Worm (Caenorhabditis elegans): Measurements from ENCODE around the gene C29F3.3.
"Not testable (repeated sequence)": the region's sequence is repeated elsewhere in the genome, so short reads cannot be mapped to it uniquely, and the experiment has no call there.

The C29F3.3 gene

DNA sequence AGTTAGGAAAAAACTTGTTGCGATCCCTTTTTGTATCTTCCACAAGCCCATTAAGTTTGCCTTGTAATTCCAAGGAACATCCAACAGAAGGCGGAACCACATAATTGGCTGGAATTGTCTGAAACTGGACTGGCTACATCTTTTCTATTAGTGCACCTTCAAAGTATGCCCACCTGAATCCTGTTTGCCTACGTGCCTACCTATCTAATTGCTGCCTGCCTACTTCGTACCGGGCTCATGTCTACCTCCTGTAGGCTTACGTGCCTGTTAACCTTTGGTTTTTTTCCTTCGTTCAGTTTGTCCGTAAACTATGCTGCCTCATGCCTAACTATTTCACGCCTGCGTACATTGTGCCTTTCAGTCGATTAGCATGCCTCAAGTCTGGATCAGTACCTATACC, 9.8 kb downstream of the C29F3.3 start, which contains the start of gene wrt-7:
wrt-7 (minus strand) TSS at position 101 of the 400 bp plus-strand sequence.
- no peak for TF ChIP-seq somi-1 (GFP tag; optimal IDR thresholded peaks at IDR 0.05)
- TF ChIP-seq rpc-1 (optimal IDR thresholded peaks at IDR 0.05) = no peak
- TF ChIP-seq rpc-1 (tag; optimal IDR thresholded peaks at IDR 0.05) = no peak
- no peak for TF ChIP-seq let-526 (GFP tag; IDR thresholded peaks at IDR 0.05)
- TF ChIP-seq D2030.7 (GFP tag; IDR thresholded peaks at IDR 0.05) = no peak
- TF ChIP-seq mcd-1 (GFP tag; IDR thresholded peaks at IDR 0.05) = no peak

DNA sequence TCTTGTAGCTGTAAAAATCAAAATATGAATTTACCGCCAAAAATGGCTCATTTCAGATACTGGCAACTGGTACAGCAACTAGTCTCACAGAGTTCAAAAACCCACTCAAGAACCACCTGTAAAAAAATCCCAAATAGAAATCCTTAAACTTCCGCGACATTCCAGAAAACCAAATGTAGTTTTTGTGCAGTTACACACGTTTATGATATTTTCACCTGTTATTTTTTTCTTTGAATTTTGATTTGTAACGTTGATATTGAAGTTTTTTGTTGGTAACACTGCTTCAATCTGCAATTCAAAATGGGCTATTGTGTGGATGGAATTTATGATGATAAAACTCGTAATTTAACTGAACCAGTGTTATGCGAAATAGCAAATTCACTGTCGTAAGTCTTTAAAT, 14.3 kb downstream of the C29F3.3 start, which contains the start of gene srw-113:
srw-113 (plus strand) TSS at position 301 of the 400 bp plus-strand sequence.
- no peak for TF ChIP-seq madf-8 (GFP tag; conservative IDR thresholded peaks at IDR 0.05)
- no peak for TF ChIP-seq mcd-1 (GFP tag; IDR thresholded peaks at IDR 0.05)
- no peak for TF ChIP-seq ztf-3 (GFP tag; optimal IDR thresholded peaks at IDR 0.05)
- no peak for TF ChIP-seq repo-1 (tag; optimal IDR thresholded peaks at IDR 0.05)
- no peak for TF ChIP-seq F49E8.2 (tag; optimal IDR thresholded peaks at IDR 0.05; ENCODE audit: insufficient read depth)
- no peak for TF ChIP-seq F57C9.4 (tag; optimal IDR thresholded peaks at IDR 0.05)
- no peak for TF ChIP-seq zfh-2 (GFP tag; conservative IDR thresholded peaks at IDR 0.05)
- TF ChIP-seq zim-3 (tag; optimal IDR thresholded peaks at IDR 0.05) = no peak
- TF ChIP-seq bed-2 (GFP tag; IDR thresholded peaks at IDR 0.05) = no peak

DNA sequence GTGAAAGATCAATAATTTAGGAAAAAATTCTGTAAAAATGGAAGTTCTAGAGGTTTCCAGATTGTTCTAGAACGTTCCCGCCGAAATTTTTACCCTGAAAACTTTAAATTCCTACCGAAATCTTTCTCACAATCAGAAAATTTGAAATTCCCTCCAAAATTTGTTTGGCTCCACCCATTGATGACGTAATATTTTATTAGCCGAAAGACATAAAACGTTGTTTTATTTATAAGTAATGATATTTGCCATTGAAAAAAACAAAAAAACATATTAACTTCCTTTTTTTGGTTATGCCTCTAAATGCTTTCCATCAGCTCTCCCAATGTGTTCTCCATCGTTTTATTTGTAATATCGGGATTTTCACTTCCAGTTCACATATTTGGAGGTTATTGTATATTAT, 16.9 kb downstream of the C29F3.3 start, which contains the start of gene srh-295:
srh-295 (plus strand) TSS at position 301 of the 400 bp plus-strand sequence.
- TF ChIP-seq ceh-100 (GFP tag; IDR thresholded peaks at IDR 0.05) = no peak
- no peak for TF ChIP-seq madf-8 (GFP tag; conservative IDR thresholded peaks at IDR 0.05)
- no peak for TF ChIP-seq snpc-3.4 (tag; optimal IDR thresholded peaks at IDR 0.05)
- TF ChIP-seq F57A8.1 (GFP tag; optimal IDR thresholded peaks at IDR 0.05) = no peak
- no peak for TF ChIP-seq F57C9.4 (tag; optimal IDR thresholded peaks at IDR 0.05)
- no peak for TF ChIP-seq zfh-2 (GFP tag; conservative IDR thresholded peaks at IDR 0.05)
- TF ChIP-seq tbx-9 (tag; optimal IDR thresholded peaks at IDR 0.05; ENCODE audit: borderline replicate concordance) = no peak

DNA sequence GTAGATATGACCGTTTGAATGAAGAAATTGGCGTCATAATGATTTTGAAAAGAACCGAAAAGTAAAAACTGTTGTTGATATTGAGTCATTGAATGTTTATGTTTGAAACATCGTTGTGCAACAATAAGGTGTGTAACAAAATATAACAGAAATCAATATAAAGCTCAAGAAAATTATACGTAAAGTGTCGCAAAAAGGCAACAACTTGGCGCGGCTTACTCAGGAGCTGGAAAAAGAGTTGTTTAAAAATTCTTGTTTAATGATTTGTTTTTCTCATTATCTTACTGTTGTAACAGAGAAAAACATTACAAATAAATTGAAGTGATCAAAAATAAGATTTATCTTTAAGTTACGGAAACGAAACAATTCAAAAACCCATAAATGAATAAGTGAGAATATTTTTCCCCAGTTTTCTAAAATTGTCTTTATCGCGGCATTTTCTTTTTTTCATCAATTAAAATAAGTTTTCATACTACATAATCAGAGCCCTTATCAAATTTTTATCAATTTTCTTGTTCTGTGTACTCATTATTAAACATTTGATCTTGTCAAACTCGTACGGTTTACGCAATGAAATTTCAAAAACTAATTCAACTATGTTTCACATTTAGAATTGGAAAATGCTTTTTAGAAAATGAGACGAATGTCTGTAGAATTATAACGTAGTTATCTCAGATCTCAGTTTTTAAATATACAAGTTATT, 19.3 kb downstream of the C29F3.3 start, which contains the start of gene ZK1037.6:
ZK1037.6 (minus strand) TSS at position 51 of the 703 bp plus-strand sequence.
- no peak for TF ChIP-seq ceh-27 (GFP tag; optimal IDR thresholded peaks at IDR 0.05)

DNA sequence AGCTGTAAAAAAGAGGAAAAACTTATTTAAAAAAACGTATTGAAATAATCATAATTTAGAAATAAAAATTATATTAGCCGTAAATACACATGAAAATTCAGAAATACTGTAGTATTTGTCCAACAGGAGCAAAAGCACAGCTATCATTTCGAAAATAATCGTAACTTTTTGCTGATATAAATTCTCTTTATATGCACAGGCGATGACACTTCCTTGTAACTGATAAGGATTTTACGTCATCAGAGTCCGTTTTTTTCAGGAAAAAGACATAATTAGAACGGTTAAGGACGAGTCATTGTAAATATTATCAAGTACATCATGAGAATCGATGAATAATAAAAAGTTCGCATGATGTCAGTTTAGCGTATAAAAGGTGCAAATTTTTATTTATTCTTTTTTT, 23.8 kb downstream of the C29F3.3 start:
- peak; percentile 23 for TF ChIP-seq nhr-80 (tag; optimal IDR thresholded peaks at IDR 0.05)
- TF ChIP-seq B0035.1 (tag; optimal IDR thresholded peaks at IDR 0.05) = no peak

DNA sequence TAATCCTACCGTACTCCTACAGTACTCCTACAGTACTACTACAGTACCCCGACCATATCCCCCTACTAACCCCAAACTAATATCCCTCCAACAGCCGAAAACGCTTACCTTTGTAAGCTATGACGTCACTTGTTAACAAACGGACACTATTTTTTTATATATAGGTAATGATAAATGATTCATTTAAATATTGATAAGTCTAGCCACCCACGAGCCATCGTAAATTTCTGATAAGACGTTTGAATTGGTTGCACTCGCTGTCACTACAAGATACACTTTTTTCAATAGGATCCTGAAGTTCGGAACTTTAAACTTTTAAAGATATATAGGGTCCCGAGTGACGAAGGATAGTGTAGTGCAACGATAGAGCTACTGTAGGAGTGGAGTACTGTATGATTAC, 24.5 kb downstream of the C29F3.3 start, which contains the start of gene nhr-247:
nhr-247 (plus strand) TSS at position 330 of the 400 bp plus-strand sequence.
- TF ChIP-seq sptf-2 (GFP tag; optimal IDR thresholded peaks at IDR 0.05); atf-7 (tag; optimal IDR thresholded peaks at IDR 0.05); ztf-6 (GFP tag; IDR thresholded peaks at IDR 0.05): not testable (repeated sequence)

DNA sequence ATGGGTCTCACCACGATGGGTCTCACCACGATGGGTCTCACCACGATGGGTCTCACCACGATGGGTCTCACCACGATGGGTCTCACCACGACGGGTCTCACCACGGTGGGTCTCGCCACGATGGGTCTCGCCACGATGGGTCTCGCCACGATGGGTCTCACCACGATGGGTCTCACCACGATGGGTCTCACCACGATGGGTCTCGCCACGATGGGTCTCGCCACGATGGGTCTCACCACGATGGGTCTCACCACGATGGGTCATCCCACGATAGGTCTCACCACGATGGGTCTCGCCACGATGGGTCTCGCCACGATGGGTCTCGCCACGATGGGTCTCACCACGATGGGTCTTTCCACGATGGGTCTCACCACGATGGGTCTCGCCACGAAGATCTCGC, 25.3 kb downstream of the C29F3.3 start:
- TF ChIP-seq egrh-3 (GFP tag; IDR thresholded peaks at IDR 0.05) (peak; percentile 80), ztf-28 (GFP tag; IDR thresholded peaks at IDR 0.05) (0 out of 2 replicates have a peak, but pooled peaks have one; percentile 7), F33H1.4 (GFP tag; IDR thresholded peaks at IDR 0.05) (peak; percentile 68)

Measured in whole organism, young adult.